Fruit fly (Drosophila melanogaster) whole organism, embryonic: ENCODE data around the gene Crtc.

Experiments
- BEAF-32 ChIP-seq: fragments of 200-800 bp; sonication (Bioruptor generic); optimal IDR thresholded peaks from 3 replicates; lab custom pipeline; 2017; ENCODE audit warnings: missing biosample characterization, missing genetic modification characterization, mild to moderate bottlenecking, moderate library complexity, missing genetic modification reagents
- CG11504 ChIP-seq: fragments of 200-800 bp; sonication (Bioruptor generic); optimal IDR thresholded peaks from 3 replicates; lab custom pipeline; 2019; ENCODE audit warnings: missing biosample characterization, mild to moderate bottlenecking, missing genetic modification characterization, moderate library complexity
- CG18011 ChIP-seq: fragments of 200-800 bp; sonication (Bioruptor generic); optimal IDR thresholded peaks from 2 replicates; lab custom pipeline; 2017; ENCODE audit warnings: missing biosample characterization, missing genetic modification characterization, mild to moderate bottlenecking, moderate library complexity, missing genotype
- CG30431 ChIP-seq: fragments of 200-800 bp; sonication (Bioruptor generic); optimal IDR thresholded peaks from 2 replicates; lab custom pipeline; 2017; ENCODE audit warnings: missing biosample characterization, missing genetic modification characterization
- CG34376 ChIP-seq: fragments of 200-800 bp; sonication (Bioruptor generic); optimal IDR thresholded peaks from 2 replicates; lab custom pipeline; 2018; ENCODE audit warnings: missing biosample characterization, mild to moderate bottlenecking, missing genetic modification characterization
- CG3995 ChIP-seq: fragments of 200-800 bp; sonication (Bioruptor generic); optimal IDR thresholded peaks from 3 replicates; lab custom pipeline; 2016; ENCODE audit warnings: missing biosample characterization, missing genetic modification characterization
- CG4360 ChIP-seq: fragments of 200-800 bp; sonication (Bioruptor generic); IDR thresholded peaks from 2 replicates; pipeline ENCODE4 v1.3.6; 2022; ENCODE audit warnings: missing biosample characterization, missing genetic modification characterization
- CG4854 ChIP-seq: fragments of 200-800 bp; sonication (Bioruptor generic); optimal IDR thresholded peaks from 2 replicates; lab custom pipeline; 2016; ENCODE audit warnings: missing biosample characterization, missing genetic modification characterization, inconsistent platforms
- CG5245 ChIP-seq: fragments of 200-800 bp; sonication (Bioruptor generic); optimal IDR thresholded peaks from 3 replicates; lab custom pipeline; 2016; ENCODE audit warnings: missing biosample characterization, missing genetic modification characterization
- CG6791 ChIP-seq: fragments of 200-800 bp; sonication (Bioruptor generic); IDR thresholded peaks from 3 replicates; pipeline ENCODE4 v1.3.6; 2022; ENCODE audit warnings: missing biosample characterization, missing genetic modification characterization; ENCODE audit not compliant: partially characterized antibody
- CG6813 ChIP-seq: fragments of 200-800 bp; sonication (Bioruptor generic); optimal IDR thresholded peaks from 2 replicates; lab custom pipeline; 2017; ENCODE audit warnings: missing biosample characterization, missing genetic modification characterization, mild to moderate bottlenecking, moderate library complexity, missing genetic modification reagents
- CG9609 ChIP-seq: fragments of 200-800 bp; sonication (Bioruptor generic); optimal IDR thresholded peaks from 3 replicates; lab custom pipeline; 2016; ENCODE audit warnings: missing biosample characterization, missing genetic modification characterization
- D19A ChIP-seq: fragments of 200-800 bp; optimal IDR thresholded peaks from 3 replicates; lab custom pipeline; 2019; ENCODE audit warnings: missing biosample characterization, mild to moderate bottlenecking, missing genetic modification characterization, moderate library complexity
- Ets65A ChIP-seq: fragments of 200-800 bp; sonication (Bioruptor generic); peaks from one replicate; lab custom pipeline; 2016; ENCODE audit warnings: missing biosample characterization, missing genetic modification characterization
- Gug ChIP-seq: fragments of 200-800 bp; sonication (Bioruptor generic); IDR thresholded peaks from 4 replicates; pipeline ENCODE4 v1.3.6; 2022; ENCODE audit warnings: missing biosample characterization, missing genetic modification characterization
- HHEX ChIP-seq: fragments of 200-800 bp; sonication (Bioruptor generic); optimal IDR thresholded peaks from 3 replicates; lab custom pipeline; 2017; ENCODE audit warnings: missing biosample characterization, mild to moderate bottlenecking, missing genetic modification characterization, missing genetic modification reagents
- HLH3B ChIP-seq: fragments of 200-800 bp; sonication (Bioruptor generic); IDR thresholded peaks from 2 replicates; pipeline ENCODE4 v1.3.6; 2022; ENCODE audit warnings: missing biosample characterization, missing genetic modification characterization
- MESR4 ChIP-seq: fragments of 200-800 bp; sonication (Bioruptor generic); optimal IDR thresholded peaks from 2 replicates; lab custom pipeline; 2018; ENCODE audit warnings: missing biosample characterization, mild to moderate bottlenecking, missing genetic modification characterization, moderate library complexity
- Med ChIP-seq: fragments of 200-800 bp; sonication (Bioruptor generic); peaks from one replicate; lab custom pipeline; 2016; ENCODE audit warnings: missing biosample characterization, missing genetic modification characterization, mild to moderate bottlenecking, inconsistent platforms, moderate library complexity
- NFAT ChIP-seq: fragments of 200-800 bp; sonication (Bioruptor generic); IDR thresholded peaks from 2 replicates; pipeline ENCODE4 v1.3.6; 2022; ENCODE audit warnings: missing biosample characterization, missing genetic modification characterization
- Ssrp ChIP-seq: fragments of 200-800 bp; sonication (Bioruptor generic); optimal IDR thresholded peaks from 2 replicates; lab custom pipeline; 2018; ENCODE audit warnings: missing biosample characterization, mild to moderate bottlenecking, missing genetic modification characterization, moderate library complexity
- Taf1 ChIP-seq: fragments of 200-800 bp; sonication (Bioruptor generic); IDR thresholded peaks from 2 replicates; pipeline ENCODE4 v1.3.6; 2022; ENCODE audit warnings: missing biosample characterization, missing genetic modification characterization
- Trl ChIP-seq, 3 experiments: fragments of >200 bp in 2 of 3; fragments of 200-800 bp in 1 of 3; sonication (Bioruptor generic) in 1 of 3; optimal IDR thresholded peaks; 2 replicates in 1 of 3; 3 replicates in 2 of 3; lab custom pipeline; 2016 to 2017; ENCODE audit warnings: missing biosample characterization in 1 of 3, missing genetic modification characterization in 1 of 3
- Xbp1 ChIP-seq: fragments of 200-800 bp; sonication (Bioruptor generic); optimal IDR thresholded peaks from 3 replicates; lab custom pipeline; 2016; ENCODE audit warnings: missing biosample characterization, mild to moderate bottlenecking, missing genetic modification characterization
- cg ChIP-seq: fragments of 200-800 bp; sonication (Bioruptor generic); optimal IDR thresholded peaks from 3 replicates; lab custom pipeline; 2019; ENCODE audit warnings: missing biosample characterization, mild to moderate bottlenecking, missing genetic modification characterization, moderate library complexity
- chinmo ChIP-seq: fragments of 200-800 bp; sonication (Bioruptor generic); IDR thresholded peaks from 4 replicates; pipeline ENCODE4 v1.3.6; 2022; ENCODE audit warnings: missing biosample characterization, missing genetic modification characterization; ENCODE audit not compliant: partially characterized antibody
- crol ChIP-seq: fragments of 200-800 bp; sonication (Bioruptor generic); IDR thresholded peaks from 2 replicates; pipeline ENCODE4 v1.3.6; 2022; ENCODE audit warnings: missing biosample characterization, missing genetic modification characterization
- dimm ChIP-seq: fragments of 200-800 bp; sonication (Bioruptor generic); IDR thresholded peaks from 2 replicates; pipeline ENCODE4 v1.3.6; 2022; ENCODE audit warnings: missing biosample characterization, missing genetic modification characterization
- gcm2 ChIP-seq: fragments of 200-800 bp; sonication (Bioruptor generic); optimal IDR thresholded peaks from 2 replicates; lab custom pipeline; 2016; ENCODE audit warnings: missing biosample characterization, missing genetic modification characterization
- kni ChIP-seq: fragments of 200-800 bp; sonication (Bioruptor generic); optimal IDR thresholded peaks from 3 replicates; lab custom pipeline; 2017; ENCODE audit warnings: mild to moderate bottlenecking, missing biosample characterization, missing genetic modification reagents, missing genetic modification characterization
- prd ChIP-seq, 3 experiments: fragments of >200 bp in 2 of 3; fragments of 200-800 bp in 1 of 3; sonication (Bioruptor generic) in 1 of 3; optimal IDR thresholded peaks in 2 of 3; IDR thresholded peaks in 1 of 3; 2 replicates in 2 of 3; 3 replicates in 1 of 3; pipeline versions ENCODE4 v1.3.6 to Lab custom; 2017 to 2022; ENCODE audit warnings: missing biosample characterization in 1 of 3, missing genetic modification characterization in 1 of 3
- row ChIP-seq: fragments of 200-800 bp; sonication (Bioruptor generic); IDR thresholded peaks from 3 replicates; pipeline ENCODE4 v1.3.6; 2022; ENCODE audit warnings: missing biosample characterization, missing genetic modification characterization
- usp ChIP-seq: fragments of >200 bp; optimal IDR thresholded peaks from 2 replicates; lab custom pipeline; 2017; ENCODE audit warnings: missing biosample characterization, missing genetic modification characterization
- wdn ChIP-seq: fragments of 200-800 bp; sonication (Bioruptor generic); IDR thresholded peaks from 2 replicates; pipeline ENCODE4 v1.3.6; 2022; ENCODE audit warnings: missing biosample characterization, missing genetic modification characterization

The Crtc gene

DNA sequence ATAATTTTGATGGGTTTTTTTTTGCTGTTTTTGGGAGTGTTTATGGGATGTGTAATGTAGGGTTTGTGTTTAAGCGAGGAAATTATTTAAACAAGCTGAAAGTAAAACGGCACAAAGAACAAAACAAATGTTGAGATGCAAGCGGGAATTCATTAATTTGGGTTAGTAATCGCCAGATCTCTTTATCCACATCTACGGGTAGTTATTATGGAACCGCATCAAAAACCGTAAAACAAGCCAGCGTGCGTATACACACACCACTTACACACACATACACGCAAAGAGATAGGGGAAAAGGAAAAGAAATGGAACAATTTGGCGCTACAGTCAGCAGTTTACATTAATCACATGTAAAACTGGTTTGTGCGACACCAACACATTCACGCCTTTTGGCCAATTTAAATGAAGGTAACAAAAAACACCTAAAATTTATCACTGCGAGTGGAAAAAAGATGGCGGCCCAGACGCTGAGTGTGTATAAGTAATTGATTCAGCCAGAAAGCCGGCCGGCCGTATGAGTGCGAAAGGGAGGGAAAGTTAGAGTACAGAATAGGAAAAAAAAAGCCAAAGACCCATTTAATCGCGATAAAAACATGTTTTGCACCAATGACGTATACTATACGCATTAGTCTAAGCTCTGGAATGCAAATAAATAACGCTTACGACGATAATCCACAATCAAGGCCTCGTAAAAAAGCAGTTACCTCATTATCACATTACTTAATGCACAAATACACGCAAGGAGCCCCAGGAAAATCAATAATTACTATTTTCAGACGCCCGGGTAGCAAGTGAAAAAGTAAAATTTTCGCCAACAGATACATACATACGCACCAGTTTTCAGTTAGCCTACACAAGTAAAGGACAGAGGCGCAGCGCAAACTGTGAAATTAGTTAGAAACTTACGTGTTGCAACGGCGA, 24.8 kb downstream of the Crtc start (continued):
- 0 out of 3 replicates have a peak, but pooled peaks have one; percentile 40 for TF ChIP-seq CG6791 (GFP tag; lab: Robert Waterston, UW)
- TF ChIP-seq CG11504 (tag; lab: Kevin White, UChicago), result no peak
- TF ChIP-seq crol, result 0 out of 2 replicates have a peak, but pooled peaks have one; percentile 8
- TF ChIP-seq dimm, result no peak
- TF ChIP-seq usp (GFP tag; lab: Kevin White, UChicago), result no peak
- no peak for TF ChIP-seq HHEX (GFP tag; lab: Kevin White, UChicago)
- TF ChIP-seq cg (GFP tag; lab: Kevin White, UChicago), result peak; percentile 91
- no peak for TF ChIP-seq Trl (optimal IDR thresholded peaks at IDR 0.05; lab: Kevin White, UChicago)
- no peak for TF ChIP-seq Trl (GFP tag; optimal IDR thresholded peaks at IDR 0.05; lab: Kevin White, UChicago)
- no peak for TF ChIP-seq Ssrp
- TF ChIP-seq MESR4 (GFP tag; lab: Kevin White, UChicago), result peak; percentile 9
- TF ChIP-seq CG6813, result no peak
- no peak for TF ChIP-seq Xbp1
- peak; percentile 70 for TF ChIP-seq kni (GFP tag; lab: Kevin White, UChicago)
- no peak for TF ChIP-seq NFAT
- TF ChIP-seq CG34376 (GFP tag; lab: Kevin White, UChicago), result peak; percentile 25
- TF ChIP-seq chinmo, result peak; percentile 78
- no peak for TF ChIP-seq Taf1 (GFP tag; lab: Robert Waterston, UW)
- no peak for TF ChIP-seq CG3995 (GFP tag; lab: Kevin White, UChicago)
- TF ChIP-seq D19A (tag; lab: Kevin White, UChicago), result peak; percentile 13
- no peak for TF ChIP-seq CG18011
- TF ChIP-seq Med (GFP tag; lab: Kevin White, UChicago), result peak; percentile 83
- 0 out of 2 replicates have a peak, but pooled peaks have one; percentile 21 for TF ChIP-seq HLH3B (GFP tag; lab: Robert Waterston, UW)
- TF ChIP-seq CG5245, result no peak
- no peak for TF ChIP-seq gcm2 (GFP tag; lab: Kevin White, UChicago)
- TF ChIP-seq row, result peak; percentile 10; the same call in 1 of the 3 replicates
- TF ChIP-seq CG4854 (GFP tag; lab: Kevin White, UChicago), result no peak
- no peak for TF ChIP-seq CG9609 (GFP tag; lab: Kevin White, UChicago)

DNA sequence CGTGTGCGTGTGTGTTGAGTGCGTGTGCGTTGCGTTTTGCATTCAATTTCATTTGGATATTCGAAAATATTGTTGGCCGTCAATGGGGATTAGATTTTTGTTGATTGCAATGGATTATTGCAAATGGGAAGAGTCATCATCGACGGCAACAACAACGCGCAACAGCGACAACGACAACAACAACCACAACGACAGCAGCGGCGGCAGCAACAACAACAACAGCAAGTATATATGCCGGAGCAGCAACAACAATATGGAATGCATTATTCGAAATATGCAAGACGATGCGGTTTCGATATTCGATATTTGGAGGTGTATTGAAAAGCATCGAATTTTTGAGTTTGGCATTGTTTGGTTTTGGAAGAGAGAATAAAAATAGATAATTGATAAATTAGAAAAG, 27.0 kb downstream of the Crtc start:
- TF ChIP-seq Gug (GFP tag; lab: Robert Waterston, UW) (no peak), CG4360 (GFP tag; lab: Robert Waterston, UW) (peak; percentile 93), CG30431 (GFP tag; lab: Kevin White, UChicago) (no peak)

DNA sequence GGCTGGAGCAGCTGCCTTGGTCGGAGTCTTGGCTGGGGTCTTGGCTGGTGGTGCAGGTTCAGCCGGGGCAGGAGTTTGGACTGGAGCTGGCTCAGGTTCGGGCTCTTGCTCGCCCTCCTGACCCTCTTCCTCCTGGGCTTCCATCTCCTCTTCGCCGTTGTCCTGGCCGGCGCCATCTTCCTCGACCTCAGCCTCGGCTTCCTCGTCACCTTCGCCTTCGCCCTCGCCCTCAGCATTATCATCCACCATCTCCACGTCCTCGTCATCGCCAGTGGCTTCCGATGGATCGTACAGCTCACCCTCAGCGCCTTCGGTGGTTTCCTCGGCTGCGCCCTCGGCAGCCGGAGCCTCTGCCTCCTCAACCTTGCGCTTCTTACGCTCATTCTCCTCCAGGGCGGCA, 30.4 kb downstream of the Crtc start:
- TF ChIP-seq prd (optimal IDR thresholded peaks at IDR 0.05; lab: Kevin White, UChicago) (no peak), prd (GFP tag; IDR thresholded peaks at IDR 0.05; lab: Robert Waterston, UW) (0 out of 3 replicates have a peak, but pooled peaks have one; percentile 22), Ets65A (peak; percentile 82), BEAF-32 (GFP tag; lab: Kevin White, UChicago) (no peak), Med (GFP tag; lab: Kevin White, UChicago) (peak; percentile 69), wdn (no peak)
- TF ChIP-seq, all 482 proteins: peak for 3
